Fruit fly (Drosophila melanogaster) whole organism, embryonic: ENCODE measurements around the gene Ufd1.

Source experiments
- B-H1 ChIP-seq: fragments of 200-800 bp; sonication (Bioruptor generic); IDR thresholded peaks from 3 replicates; pipeline ENCODE4 v1.3.6; 2022; ENCODE audit warnings: missing biosample characterization, missing genetic modification characterization
- Bdp1 ChIP-seq: fragments of 200-800 bp; sonication (Bioruptor generic); optimal IDR thresholded peaks from 3 replicates; lab custom pipeline; 2016; ENCODE audit warnings: missing biosample characterization, missing genetic modification characterization
- CG11085 ChIP-seq: fragments of 200-800 bp; sonication (Bioruptor generic); IDR thresholded peaks from 2 replicates; pipeline ENCODE4 v1.3.6; 2022; ENCODE audit warnings: missing biosample characterization, missing genetic modification characterization
- CG15073 ChIP-seq: fragments of 200-800 bp; sonication (Bioruptor generic); optimal IDR thresholded peaks from 2 replicates; lab custom pipeline; 2016; ENCODE audit warnings: missing biosample characterization, missing genetic modification characterization
- CG15479 ChIP-seq: fragments of 200-800 bp; sonication (Bioruptor generic); optimal IDR thresholded peaks from 3 replicates; lab custom pipeline; 2019; ENCODE audit warnings: missing biosample characterization, mild to moderate bottlenecking, missing genetic modification characterization, moderate library complexity
- CG15696 ChIP-seq: fragments of 200-800 bp; sonication (Bioruptor generic); optimal IDR thresholded peaks from 2 replicates; lab custom pipeline; 2019; ENCODE audit warnings: missing biosample characterization, mild to moderate bottlenecking, missing genetic modification characterization, moderate library complexity
- CG1603 ChIP-seq: fragments of 200-800 bp; sonication (Bioruptor generic); optimal IDR thresholded peaks from 2 replicates; lab custom pipeline; 2019; ENCODE audit warnings: missing biosample characterization, mild to moderate bottlenecking, missing genetic modification characterization, moderate library complexity
- CG16813 ChIP-seq: fragments of 200-800 bp; sonication (Bioruptor generic); IDR thresholded peaks from 3 replicates; pipeline ENCODE4 v1.3.6; 2022; ENCODE audit warnings: missing biosample characterization, missing genetic modification characterization; ENCODE audit not compliant: partially characterized antibody
- CG17186 ChIP-seq: fragments of 200-800 bp; sonication (Bioruptor generic); optimal IDR thresholded peaks from 3 replicates; lab custom pipeline; 2017; ENCODE audit warnings: missing biosample characterization, missing genetic modification reagents, missing genetic modification characterization
- CG3407 ChIP-seq: fragments of 200-800 bp; sonication (Bioruptor generic); optimal IDR thresholded peaks from 2 replicates; lab custom pipeline; 2018; ENCODE audit warnings: missing biosample characterization, mild to moderate bottlenecking, missing genetic modification characterization
- CG4282 ChIP-seq: fragments of 200-800 bp; sonication (Bioruptor generic); optimal IDR thresholded peaks from 2 replicates; lab custom pipeline; 2016; ENCODE audit warnings: missing biosample characterization, missing genetic modification characterization
- CG6272 ChIP-seq: fragments of 200-800 bp; sonication (Bioruptor generic); IDR thresholded peaks from 2 replicates; pipeline ENCODE4 v1.3.6; 2022; ENCODE audit warnings: missing biosample characterization, missing genetic modification characterization
- CG7839 ChIP-seq: fragments of 200-800 bp; sonication (Bioruptor generic); optimal IDR thresholded peaks from 3 replicates; lab custom pipeline; 2018; ENCODE audit warnings: missing biosample characterization, mild to moderate bottlenecking, missing genetic modification characterization, moderate library complexity
- CG8944 ChIP-seq: fragments of 200-800 bp; sonication (Bioruptor generic); optimal IDR thresholded peaks from 3 replicates; lab custom pipeline; 2016; ENCODE audit warnings: missing biosample characterization, missing genetic modification characterization
- CG9876 ChIP-seq: fragments of 200-800 bp; sonication (Bioruptor generic); optimal IDR thresholded peaks from 2 replicates; lab custom pipeline; 2016; ENCODE audit warnings: missing biosample characterization, missing genetic modification characterization
- CG9932 ChIP-seq: fragments of 200-800 bp; sonication (Bioruptor generic); IDR thresholded peaks from 2 replicates; pipeline ENCODE4 v1.3.6; 2022; ENCODE audit warnings: missing biosample characterization, missing genetic modification characterization
- Camta ChIP-seq: fragments of 200-800 bp; sonication (Bioruptor generic); optimal IDR thresholded peaks from 2 replicates; lab custom pipeline; 2016; ENCODE audit warnings: missing biosample characterization, missing genetic modification characterization
- CrebB ChIP-seq: fragments of 200-800 bp; sonication (Bioruptor generic); optimal IDR thresholded peaks from 3 replicates; lab custom pipeline; 2018; ENCODE audit warnings: missing biosample characterization, mild to moderate bottlenecking, missing genetic modification characterization
- D19A ChIP-seq: fragments of 200-800 bp; optimal IDR thresholded peaks from 3 replicates; lab custom pipeline; 2019; ENCODE audit warnings: missing biosample characterization, mild to moderate bottlenecking, missing genetic modification characterization, moderate library complexity
- Fer2 ChIP-seq: fragments of 200-800 bp; sonication (Bioruptor generic); optimal IDR thresholded peaks from 2 replicates; lab custom pipeline; 2018; ENCODE audit warnings: missing biosample characterization, mild to moderate bottlenecking, missing genetic modification characterization, moderate library complexity
- H2.0 ChIP-seq: fragments of 200-800 bp; sonication (Bioruptor generic); IDR thresholded peaks from 2 replicates; pipeline ENCODE4 v1.3.6; 2022; ENCODE audit warnings: missing biosample characterization, missing genetic modification characterization
- NFAT ChIP-seq: fragments of 200-800 bp; sonication (Bioruptor generic); IDR thresholded peaks from 2 replicates; pipeline ENCODE4 v1.3.6; 2022; ENCODE audit warnings: missing biosample characterization, missing genetic modification characterization
- Opbp ChIP-seq: fragments of 200-800 bp; sonication (Bioruptor generic); IDR thresholded peaks from 3 replicates; pipeline ENCODE4 v1.3.6; 2022; ENCODE audit warnings: missing biosample characterization, missing genetic modification characterization; ENCODE audit not compliant: partially characterized antibody
- Optix ChIP-seq: fragments of 200-800 bp; sonication (Bioruptor generic); IDR thresholded peaks from 3 replicates; pipeline ENCODE4 v1.3.6; 2022; ENCODE audit warnings: missing biosample characterization, missing genetic modification characterization
- Ravus ChIP-seq: fragments of 200-800 bp; sonication (Bioruptor generic); IDR thresholded peaks from 2 replicates; pipeline ENCODE4 v1.3.6; 2022; ENCODE audit warnings: missing biosample characterization, missing genetic modification characterization
- Ssrp ChIP-seq: fragments of 200-800 bp; sonication (Bioruptor generic); optimal IDR thresholded peaks from 2 replicates; lab custom pipeline; 2018; ENCODE audit warnings: missing biosample characterization, mild to moderate bottlenecking, missing genetic modification characterization, moderate library complexity
- Xrp1 ChIP-seq: fragments of 200-800 bp; sonication (Bioruptor generic); IDR thresholded peaks from 2 replicates; pipeline ENCODE4 v1.3.6; 2022; ENCODE audit warnings: missing biosample characterization, missing genetic modification characterization
- amos ChIP-seq: fragments of 200-800 bp; sonication (Bioruptor generic); IDR thresholded peaks from 2 replicates; pipeline ENCODE4 v1.3.6; 2022; ENCODE audit warnings: missing biosample characterization, missing genetic modification characterization; ENCODE audit not compliant: partially characterized antibody
- ap ChIP-seq: fragments of 200-800 bp; sonication (Bioruptor generic); IDR thresholded peaks from 2 replicates; pipeline ENCODE4 v1.3.6; 2022; ENCODE audit warnings: missing biosample characterization, missing genetic modification characterization
- bcd ChIP-seq: fragments of 200-800 bp; sonication (Bioruptor generic); optimal IDR thresholded peaks from 2 replicates; lab custom pipeline; 2017; ENCODE audit warnings: missing biosample characterization, mild to moderate bottlenecking, missing genetic modification characterization
- cwo ChIP-seq: fragments of 200-800 bp; sonication (Bioruptor generic); optimal IDR thresholded peaks from 3 replicates; lab custom pipeline; 2017; ENCODE audit warnings: missing biosample characterization, missing genetic modification characterization, mild to moderate bottlenecking, moderate library complexity, missing genetic modification reagents
- dmrt11E ChIP-seq: fragments of 200-800 bp; sonication (Bioruptor generic); optimal IDR thresholded peaks from 3 replicates; lab custom pipeline; 2018; ENCODE audit warnings: missing biosample characterization, mild to moderate bottlenecking, missing genetic modification characterization, moderate library complexity
- dmrt99B ChIP-seq: fragments of 200-800 bp; sonication (Bioruptor generic); optimal IDR thresholded peaks from 2 replicates; lab custom pipeline; 2018; ENCODE audit warnings: missing biosample characterization, mild to moderate bottlenecking, missing genetic modification characterization, moderate library complexity
- fd102C ChIP-seq: fragments of 200-800 bp; sonication (Bioruptor generic); optimal IDR thresholded peaks from 2 replicates; lab custom pipeline; 2018; ENCODE audit warnings: missing biosample characterization, mild to moderate bottlenecking, missing genetic modification characterization, moderate library complexity
- gcm ChIP-seq: fragments of 200-800 bp; sonication (Bioruptor generic); optimal IDR thresholded peaks from 2 replicates; lab custom pipeline; 2019; ENCODE audit warnings: missing biosample characterization, mild to moderate bottlenecking, missing genetic modification characterization, moderate library complexity
- gfzf ChIP-seq: fragments of 200-800 bp; sonication (Bioruptor generic); optimal IDR thresholded peaks from 2 replicates; lab custom pipeline; 2016; ENCODE audit warnings: missing biosample characterization, mild to moderate bottlenecking, missing genetic modification characterization, moderate library complexity
- grn ChIP-seq: fragments of 200-800 bp; sonication (Bioruptor generic); optimal IDR thresholded peaks from 3 replicates; lab custom pipeline; 2017; ENCODE audit warnings: missing biosample characterization, missing genetic modification characterization
- her ChIP-seq: fragments of 200-800 bp; sonication (Bioruptor generic); optimal IDR thresholded peaks from 2 replicates; lab custom pipeline; 2016; ENCODE audit warnings: missing biosample characterization, missing genetic modification characterization
- kah ChIP-seq: fragments of 200-800 bp; sonication (Bioruptor generic); optimal IDR thresholded peaks from 2 replicates; lab custom pipeline; 2018; ENCODE audit warnings: missing biosample characterization, mild to moderate bottlenecking, missing genetic modification characterization
- lilli ChIP-seq: fragments of 200-800 bp; sonication (Bioruptor generic); optimal IDR thresholded peaks from 3 replicates; lab custom pipeline; 2016; ENCODE audit warnings: missing biosample characterization, missing genetic modification characterization
- lov ChIP-seq, 2 experiments: fragments of 200-800 bp in 1 of 2; fragments of >200 bp in 1 of 2; sonication (Bioruptor generic) in 1 of 2; IDR thresholded peaks in 1 of 2; optimal IDR thresholded peaks in 1 of 2; 2 replicates in 1 of 2; 3 replicates in 1 of 2; pipeline versions ENCODE4 v1.3.6 to Lab custom; 2017 to 2022; ENCODE audit warnings: missing biosample characterization in 1 of 2, missing genetic modification characterization in 1 of 2
- nau ChIP-seq: fragments of 200-800 bp; sonication (Bioruptor generic); optimal IDR thresholded peaks from 3 replicates; lab custom pipeline; 2017; ENCODE audit warnings: missing biosample characterization, mild to moderate bottlenecking, missing genetic modification characterization, missing genetic modification reagents
- ro ChIP-seq: fragments of 200-800 bp; sonication (Bioruptor generic); IDR thresholded peaks from 2 replicates; pipeline ENCODE4 v1.3.6; 2022; ENCODE audit warnings: missing biosample characterization, missing genetic modification characterization
- sisA ChIP-seq: fragments of 200-800 bp; sonication (Bioruptor generic); IDR thresholded peaks from 2 replicates; pipeline ENCODE4 v1.3.6; 2022; ENCODE audit warnings: missing biosample characterization, missing genetic modification characterization
- slbo ChIP-seq: fragments of 200-800 bp; sonication (Bioruptor generic); IDR thresholded peaks from 2 replicates; pipeline ENCODE4 v1.3.6; 2022; ENCODE audit warnings: missing biosample characterization, missing genetic modification characterization
- tup ChIP-seq: fragments of 200-800 bp; sonication (Bioruptor generic); optimal IDR thresholded peaks from 2 replicates; lab custom pipeline; 2016; ENCODE audit warnings: missing biosample characterization, mild to moderate bottlenecking, missing genetic modification characterization, moderate library complexity
- twi ChIP-seq: fragments of 200-800 bp; optimal IDR thresholded peaks from 2 replicates; lab custom pipeline; 2019; ENCODE audit warnings: missing biosample characterization, mild to moderate bottlenecking, missing genetic modification characterization, moderate library complexity
- unc-4 ChIP-seq: fragments of 200-800 bp; sonication (Bioruptor generic); IDR thresholded peaks from 2 replicates; pipeline ENCODE4 v1.3.6; 2022; ENCODE audit warnings: missing biosample characterization, missing genetic modification characterization; ENCODE audit not compliant: partially characterized antibody
- unpg ChIP-seq: fragments of 200-800 bp; sonication (Bioruptor generic); optimal IDR thresholded peaks from 3 replicates; lab custom pipeline; 2018; ENCODE audit warnings: missing biosample characterization, mild to moderate bottlenecking, missing genetic modification characterization, moderate library complexity
- zen ChIP-seq: fragments of 200-800 bp; sonication (Bioruptor generic); optimal IDR thresholded peaks from 3 replicates; lab custom pipeline; 2018; ENCODE audit warnings: missing biosample characterization, mild to moderate bottlenecking, missing genetic modification characterization, moderate library complexity

The Ufd1 gene

DNA sequence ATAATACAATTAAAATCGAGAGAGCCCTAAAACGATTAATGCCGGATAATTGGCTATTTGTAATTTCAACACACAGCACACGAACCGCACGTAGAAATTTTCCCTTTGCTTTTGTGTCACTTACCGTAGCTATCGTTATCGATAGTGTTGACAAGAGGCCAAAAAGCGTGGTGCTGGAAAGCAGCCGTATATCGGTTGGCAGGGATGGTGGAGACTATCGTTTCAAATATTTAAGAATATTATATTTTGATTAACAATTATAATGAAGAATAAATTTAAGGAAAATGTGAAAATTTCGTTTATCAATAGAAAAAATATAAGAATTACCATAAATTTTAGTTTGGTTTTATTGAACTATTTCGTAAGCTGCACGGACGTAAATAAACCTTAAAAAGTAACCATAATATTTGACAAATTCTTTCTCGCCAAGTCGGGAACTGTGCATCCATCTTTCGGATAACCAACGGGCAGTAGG is 29.9 kb downstream of the Ufd1 start, which contains the start of gene JIL-1 (continued):
- peak; percentile 15 for TF ChIP-seq Bdp1 (GFP tag; lab: Kevin White, UChicago)
- no peak for TF ChIP-seq B-H1 (GFP tag; lab: Robert Waterston, UW)
- peak; percentile 16 for TF ChIP-seq dmrt99B (tag; lab: Kevin White, UChicago)
- no peak for TF ChIP-seq twi
- TF ChIP-seq lov (optimal IDR thresholded peaks at IDR 0.05; lab: Kevin White, UChicago) = no peak
- TF ChIP-seq lov (GFP tag; IDR thresholded peaks at IDR 0.05; lab: Robert Waterston, UW) = peak; percentile 61; the same call in 1 of the 3 replicates
- TF ChIP-seq amos (GFP tag; lab: Robert Waterston, UW) = peak; percentile 92
- TF ChIP-seq nau = no peak
- peak; percentile 76 for TF ChIP-seq lilli (GFP tag; lab: Kevin White, UChicago)
- peak; percentile 67 for TF ChIP-seq H2.0
- no peak for TF ChIP-seq CrebB
- no peak for TF ChIP-seq CG17186 (GFP tag; lab: Kevin White, UChicago)
- TF ChIP-seq grn (GFP tag; lab: Kevin White, UChicago) = no peak
- peak; percentile 17 for TF ChIP-seq cwo (GFP tag; lab: Kevin White, UChicago)
- peak; percentile 3 for TF ChIP-seq tup (GFP tag; lab: Kevin White, UChicago)
- TF ChIP-seq kah (GFP tag; lab: Kevin White, UChicago) = no peak
- TF ChIP-seq Optix (GFP tag; lab: Robert Waterston, UW) = no peak
- peak; percentile 38 for TF ChIP-seq Ssrp (tag; lab: Kevin White, UChicago)
- TF ChIP-seq fd102C (GFP tag; lab: Kevin White, UChicago) = no peak
- TF ChIP-seq CG9932 (GFP tag; lab: Robert Waterston, UW) = peak; percentile 95
- TF ChIP-seq Xrp1 (GFP tag; lab: Robert Waterston, UW) = peak; percentile 76
- no peak for TF ChIP-seq ap (GFP tag; lab: Robert Waterston, UW)
- TF ChIP-seq Opbp = peak; percentile 93
- no peak for TF ChIP-seq gfzf (GFP tag; lab: Kevin White, UChicago)
- no peak for TF ChIP-seq CG9876 (GFP tag; lab: Kevin White, UChicago)
- peak; percentile 18 for TF ChIP-seq CG15696 (tag; lab: Kevin White, UChicago)
- TF ChIP-seq unpg = peak; percentile 30
- TF ChIP-seq CG4282 (GFP tag; lab: Kevin White, UChicago) = peak; percentile 34
- TF ChIP-seq CG11085 (GFP tag; lab: Robert Waterston, UW) = peak; percentile 76
- peak; percentile 55 for TF ChIP-seq zen
- peak; percentile 46 for TF ChIP-seq CG3407
- TF ChIP-seq sisA = peak; percentile 79
- TF ChIP-seq her = no peak
- peak; percentile 94 for TF ChIP-seq CG6272 (GFP tag; lab: Robert Waterston, UW)
- TF ChIP-seq gcm (GFP tag; lab: Kevin White, UChicago) = no peak
- TF ChIP-seq slbo (GFP tag; lab: Robert Waterston, UW) = peak; percentile 93
- peak; percentile 37 for TF ChIP-seq Camta
- peak; percentile 35 for TF ChIP-seq CG1603 (tag; lab: Kevin White, UChicago)
- no peak for TF ChIP-seq Fer2 (tag; lab: Kevin White, UChicago)
- no peak for TF ChIP-seq ro (GFP tag; lab: Robert Waterston, UW)
- TF ChIP-seq Ravus (GFP tag; lab: Robert Waterston, UW) = no peak
- peak; percentile 71 for TF ChIP-seq bcd (GFP tag; lab: Kevin White, UChicago)
- peak; percentile 12 for TF ChIP-seq CG8944
- TF ChIP-seq CG15479 = no peak
- TF ChIP-seq D19A (tag; lab: Kevin White, UChicago) = no peak
- TF ChIP-seq unc-4 (GFP tag; lab: Robert Waterston, UW) = peak; percentile 87
- TF ChIP-seq CG16813 (GFP tag; lab: Robert Waterston, UW) = peak; percentile 89
- peak; percentile 79 for TF ChIP-seq CG7839 (tag; lab: Kevin White, UChicago)
- TF ChIP-seq NFAT (GFP tag; lab: Robert Waterston, UW) = peak; percentile 92
- TF ChIP-seq CG15073 (GFP tag; lab: Kevin White, UChicago) = no peak
- TF ChIP-seq dmrt11E (tag; lab: Kevin White, UChicago) = peak; percentile 36
